Worm (Caenorhabditis elegans) whole organism, late embryonic: ENCODE measurements around the gene ace-1.
A peak's percentile ranks its signal among the peaks of the same experiment; 100 is the strongest.

ENCODE experiments used
- C08G9.2 ChIP-seq: sonication (generic microtip); optimal IDR thresholded peaks from 2 replicates; lab custom pipeline; 2016; ENCODE audit warnings: mild to moderate bottlenecking, missing genetic modification characterization, moderate library complexity, missing compliant biosample characterization
- K02D7.2 ChIP-seq: sonication (generic microtip); optimal IDR thresholded peaks from 2 replicates; lab custom pipeline; 2017; ENCODE audit warnings: mild to moderate bottlenecking, missing genetic modification characterization, missing compliant biosample characterization
- T23F11.4 ChIP-seq: fragments of 200-800 bp; sonication (Bioruptor generic); optimal IDR thresholded peaks from 2 replicates; lab custom pipeline; 2018; ENCODE audit warnings: mild to moderate bottlenecking, missing genetic modification characterization, missing compliant biosample characterization
- Y22D7AL.16 ChIP-seq: sonication (generic microtip); optimal IDR thresholded peaks from 2 replicates; lab custom pipeline; 2016; ENCODE audit warnings: missing genetic modification characterization, missing compliant biosample characterization
- ahr-1 ChIP-seq: sonication (generic microtip); optimal IDR thresholded peaks from 2 replicates; lab custom pipeline; 2016; ENCODE audit warnings: missing genetic modification characterization, missing compliant biosample characterization
- ama-1 ChIP-seq: fragments of 150-350 bp; optimal IDR thresholded peaks from 2 replicates; lab custom pipeline; 2014
- ceh-14 ChIP-seq: sonication (generic microtip); optimal IDR thresholded peaks from 2 replicates; lab custom pipeline; 2016; ENCODE audit warnings: missing genotype, missing genetic modification characterization, missing compliant biosample characterization
- ceh-31 ChIP-seq: sonication (generic microtip); optimal IDR thresholded peaks from 2 replicates; lab custom pipeline; 2016; ENCODE audit warnings: missing genetic modification characterization, missing compliant biosample characterization
- ceh-34 ChIP-seq: sonication (generic microtip); optimal IDR thresholded peaks from 2 replicates; lab custom pipeline; 2016; ENCODE audit warnings: mild to moderate bottlenecking, missing genetic modification characterization, missing compliant biosample characterization
- ceh-45 ChIP-seq: fragments of 200-800 bp; sonication (Bioruptor generic); IDR thresholded peaks from 2 replicates; pipeline ENCODE4 v1.3.6; 2022; ENCODE audit warnings: missing genetic modification reagents, missing genetic modification characterization, missing compliant biosample characterization
- che-1 ChIP-seq: sonication (generic microtip); optimal IDR thresholded peaks from 2 replicates; lab custom pipeline; 2016; ENCODE audit warnings: mild to moderate bottlenecking, missing genetic modification characterization, missing compliant biosample characterization
- elt-2 ChIP-seq: sonication (generic microtip); optimal IDR thresholded peaks from 2 replicates; lab custom pipeline; 2016; ENCODE audit warnings: missing genetic modification reagents, missing genetic modification characterization, missing compliant biosample characterization
- fax-1 ChIP-seq: sonication (generic microtip); optimal IDR thresholded peaks from 2 replicates; lab custom pipeline; 2016; ENCODE audit warnings: missing genotype, missing genetic modification characterization, missing compliant biosample characterization
- fkh-10 ChIP-seq: fragments of 150-350 bp; optimal IDR thresholded peaks from 2 replicates; lab custom pipeline; 2014; ENCODE audit warnings: missing biosample characterization, missing genetic modification reagents, missing genetic modification characterization
- hlh-13 ChIP-seq: fragments of 200-800 bp; sonication (Bioruptor generic); optimal IDR thresholded peaks from 2 replicates; lab custom pipeline; 2018; ENCODE audit warnings: mild to moderate bottlenecking, missing genetic modification characterization, missing compliant biosample characterization
- hlh-6 ChIP-seq: sonication (generic microtip); optimal IDR thresholded peaks from 2 replicates; lab custom pipeline; 2016; ENCODE audit warnings: missing genotype, missing genetic modification characterization, missing compliant biosample characterization
- hlh-8 ChIP-seq: sonication (generic microtip); optimal IDR thresholded peaks from 2 replicates; lab custom pipeline; 2016; ENCODE audit warnings: missing genotype, missing genetic modification characterization, missing compliant biosample characterization
- nfya-1 ChIP-seq: sonication (generic microtip); optimal IDR thresholded peaks from 2 replicates; lab custom pipeline; 2017; ENCODE audit warnings: missing genetic modification characterization, mild to moderate bottlenecking, missing compliant biosample characterization, antibody characterized with exemption, moderate library complexity
- nhr-11 ChIP-seq: fragments of 150-350 bp; optimal IDR thresholded peaks from 2 replicates; lab custom pipeline; 2014; ENCODE audit warnings: missing biosample characterization, missing genetic modification characterization
- npax-4 ChIP-seq: sonication (generic microtip); optimal IDR thresholded peaks from 2 replicates; lab custom pipeline; 2016; ENCODE audit warnings: missing genetic modification characterization, missing compliant biosample characterization
- odd-2 ChIP-seq: sonication (generic microtip); optimal IDR thresholded peaks from 2 replicates; lab custom pipeline; 2017; ENCODE audit warnings: antibody characterized with exemption, mild to moderate bottlenecking, missing genetic modification characterization, missing compliant biosample characterization
- pat-9 ChIP-seq: fragments of 200-800 bp; sonication (Bioruptor generic); optimal IDR thresholded peaks from 2 replicates; lab custom pipeline; 2018; ENCODE audit warnings: mild to moderate bottlenecking, missing genetic modification characterization, moderate library complexity, missing compliant biosample characterization
- sdc-2 ChIP-seq: sonication (generic microtip); optimal IDR thresholded peaks from 2 replicates; lab custom pipeline; 2016; ENCODE audit warnings: missing genotype, missing genetic modification characterization, missing compliant biosample characterization
- sox-4 ChIP-seq: sonication (generic microtip); optimal IDR thresholded peaks from 2 replicates; lab custom pipeline; 2017; ENCODE audit warnings: mild to moderate bottlenecking, missing genetic modification characterization, inconsistent platforms, missing compliant biosample characterization
- syd-9 ChIP-seq: sonication (generic microtip); optimal IDR thresholded peaks from 2 replicates; lab custom pipeline; 2016; ENCODE audit warnings: mild to moderate bottlenecking, missing genetic modification characterization, moderate library complexity, missing compliant biosample characterization
- tbx-7 ChIP-seq: sonication (generic microtip); optimal IDR thresholded peaks from 2 replicates; lab custom pipeline; 2016; ENCODE audit warnings: missing genotype, missing genetic modification characterization, missing compliant biosample characterization
- ztf-16 ChIP-seq: sonication (generic microtip); optimal IDR thresholded peaks from 2 replicates; lab custom pipeline; 2017; ENCODE audit warnings: missing genetic modification characterization, missing compliant biosample characterization

ace-1 gene

DNA sequence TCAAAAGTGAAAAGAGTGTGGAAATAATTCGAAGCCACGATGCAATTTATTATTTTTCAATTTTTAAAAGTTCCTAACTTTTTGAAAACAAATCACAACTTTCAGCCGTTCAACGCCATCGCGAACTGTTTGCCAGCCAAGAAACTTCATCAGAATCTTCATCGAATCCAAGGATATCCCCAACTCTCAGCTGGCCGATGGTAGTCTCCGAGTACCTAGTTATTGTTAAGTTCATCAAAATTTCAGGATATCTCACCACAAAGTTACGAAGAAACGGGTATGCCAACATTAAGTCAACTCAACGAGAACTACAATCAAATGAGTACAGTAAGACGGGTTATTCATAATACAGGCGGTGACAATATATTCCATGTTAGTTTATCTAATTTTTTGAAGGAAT is 10.8 kb upstream of the ace-1 start:
- TF ChIP-seq hlh-13 (GFP tag; lab: Kevin White, UChicago) (no peak), npax-4 (tag; lab: Kevin White, UChicago) (no peak), ahr-1 (tag; lab: Kevin White, UChicago) (no peak), elt-2 (tag; lab: Kevin White, UChicago) (no peak), T23F11.4 (GFP tag; lab: Kevin White, UChicago) (no peak), C08G9.2 (no peak), Y22D7AL.16 (no peak), che-1 (tag; lab: Kevin White, UChicago) (no peak), K02D7.2 (tag; lab: Kevin White, UChicago) (no peak), hlh-8 (no peak), nhr-11 (tag; lab: Kevin White, UChicago) (no peak)

DNA sequence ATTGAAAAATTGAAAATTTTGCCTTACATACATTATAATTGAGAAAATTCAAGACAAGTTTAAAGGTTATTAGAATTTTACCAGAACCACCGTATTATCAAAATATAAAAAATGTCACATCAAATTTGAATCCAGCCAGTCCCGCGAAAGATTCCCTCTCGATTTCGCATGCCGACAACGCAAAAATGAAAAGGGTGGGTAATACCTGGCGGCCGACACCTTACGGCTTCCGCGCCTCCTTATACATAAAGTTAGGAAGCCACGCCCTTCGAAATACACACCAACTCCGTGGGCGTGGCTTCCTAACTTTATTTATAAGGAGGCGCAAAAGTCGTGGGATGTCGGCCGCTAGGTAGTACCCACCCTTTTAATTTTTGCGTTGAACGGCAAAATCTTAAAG is 9.6 kb upstream of the ace-1 start:
- TF ChIP-seq che-1 (tag; lab: Kevin White, UChicago) (no peak), pat-9 (tag; lab: Kevin White, UChicago) (no peak), sox-4 (tag; lab: Kevin White, UChicago) (no peak), ceh-14 (tag; lab: Kevin White, UChicago) (no peak), syd-9 (tag; lab: Kevin White, UChicago) (no peak), hlh-13 (GFP tag; lab: Kevin White, UChicago) (no peak), nfya-1 (tag; lab: Kevin White, UChicago) (no peak), odd-2 (tag; lab: Kevin White, UChicago) (no peak), ceh-31 (no peak), ceh-45 (GFP tag; lab: Robert Waterston, UW) (no peak), ama-1 (lab: Kevin White, UChicago) (no peak)

DNA sequence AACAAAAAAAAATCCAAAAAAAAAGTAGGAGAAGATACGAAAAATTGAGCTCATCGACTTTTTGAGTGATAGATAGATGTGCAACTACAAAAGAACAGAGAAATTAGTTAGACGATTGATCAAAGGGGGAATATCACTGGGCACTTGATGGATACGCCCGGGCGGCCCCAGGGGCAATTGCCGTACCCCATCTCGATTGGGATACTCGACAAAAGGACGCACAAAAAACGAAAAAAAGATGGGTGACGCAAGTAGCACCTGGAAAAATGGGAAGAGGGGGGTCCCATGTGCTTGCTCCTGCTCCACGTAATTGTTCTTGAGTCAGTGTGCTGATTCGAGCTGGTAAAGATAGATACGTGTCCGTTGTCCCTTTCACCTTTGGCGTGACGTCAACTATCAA is 6.1 kb upstream of the ace-1 start:
- TF ChIP-seq hlh-6 (tag; lab: Kevin White, UChicago) (no peak), npax-4 (tag; lab: Kevin White, UChicago) (no peak), fkh-10 (GFP tag; lab: Kevin White, UChicago) (peak; percentile 1)

DNA sequence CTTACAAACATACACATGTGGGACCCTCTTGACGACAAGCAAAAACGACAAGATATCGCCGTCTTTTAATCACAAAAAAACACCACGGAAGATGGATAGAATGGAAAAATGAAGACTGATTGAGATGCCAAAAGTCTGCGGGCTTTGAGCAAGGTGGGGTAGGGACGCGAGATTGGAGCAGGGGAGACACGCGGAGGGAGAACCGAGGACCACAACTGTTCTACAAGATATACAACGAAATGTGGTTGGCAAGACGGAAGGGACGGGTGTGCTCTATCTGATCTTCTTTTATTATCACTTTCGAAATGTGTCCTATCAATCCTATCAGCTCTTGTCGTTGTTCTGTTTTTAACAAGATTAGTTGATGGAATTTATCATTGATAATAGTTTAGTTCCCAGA is 3.5 kb upstream of the ace-1 start:
- TF ChIP-seq fkh-10 (GFP tag; lab: Kevin White, UChicago), result peak; percentile 41
- TF ChIP-seq ztf-16 (tag; lab: Kevin White, UChicago), result no peak
- peak; percentile 4 for TF ChIP-seq sdc-2 (tag; lab: Kevin White, UChicago)
- TF ChIP-seq, all 69 proteins: peak for 2

DNA sequence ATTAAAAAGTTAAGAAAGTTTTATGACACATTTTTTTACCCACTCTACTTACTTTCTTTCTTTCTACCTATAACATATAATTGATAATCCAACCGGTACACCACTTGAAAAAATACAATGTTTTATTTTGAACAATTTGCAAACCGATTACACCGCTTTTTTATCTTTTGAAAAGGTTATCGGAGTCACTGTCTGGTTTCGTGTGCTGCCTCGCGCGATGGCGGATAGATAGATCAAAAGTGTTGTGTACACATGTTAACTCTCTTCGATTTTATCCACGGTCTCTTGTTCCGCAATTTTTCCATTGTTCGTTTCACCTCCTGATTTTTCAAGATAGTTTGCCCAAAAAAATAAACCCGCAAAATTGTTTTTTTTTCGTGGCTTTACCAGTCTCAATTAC is 585 bp upstream of the ace-1 start:
- TF ChIP-seq fkh-10 (GFP tag; lab: Kevin White, UChicago) (peak; percentile 50), tbx-7 (tag; lab: Kevin White, UChicago) (no peak)

DNA sequence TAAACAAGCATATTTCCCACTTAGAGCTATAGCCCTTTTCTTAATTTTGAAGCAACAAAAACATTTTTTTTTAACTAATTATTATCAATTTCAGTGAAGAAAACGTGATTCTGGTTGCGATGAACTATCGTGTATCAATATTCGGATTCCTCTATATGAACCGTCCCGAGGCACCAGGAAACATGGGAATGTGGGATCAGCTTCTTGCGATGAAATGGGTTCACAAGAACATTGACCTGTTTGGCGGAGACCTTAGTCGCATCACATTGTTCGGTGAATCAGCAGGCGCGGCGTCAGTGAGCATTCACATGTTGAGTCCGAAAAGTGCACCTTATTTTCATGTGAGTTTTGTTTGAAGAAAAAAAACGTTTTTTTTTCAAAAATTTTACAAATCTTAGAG is 1.9 kb downstream of the ace-1 start:
- TF ChIP-seq fax-1 (tag; lab: Kevin White, UChicago) (no peak), fkh-10 (GFP tag; lab: Kevin White, UChicago) (peak; percentile 92)

DNA sequence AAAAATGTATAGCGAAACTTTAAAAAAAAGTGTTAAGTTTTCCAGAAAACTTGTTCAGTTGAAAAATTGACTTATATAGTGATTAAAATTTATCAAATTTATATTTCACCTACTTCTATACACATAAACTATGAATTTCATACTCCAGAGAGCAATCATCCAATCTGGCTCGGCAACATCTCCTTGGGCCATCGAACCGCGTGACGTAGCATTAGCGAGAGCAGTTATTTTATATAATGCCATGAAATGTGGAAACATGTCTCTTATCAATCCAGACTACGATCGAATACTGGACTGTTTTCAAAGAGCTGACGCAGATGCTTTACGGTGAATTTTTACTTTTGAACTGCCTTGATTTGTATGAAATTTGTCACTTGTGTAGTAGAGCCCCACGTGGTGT is 2.4 kb downstream of the ace-1 start:
- TF ChIP-seq ahr-1 (tag; lab: Kevin White, UChicago) (no peak), ceh-34 (tag; lab: Kevin White, UChicago) (no peak), hlh-6 (tag; lab: Kevin White, UChicago) (no peak), hlh-8 (no peak), nhr-11 (tag; lab: Kevin White, UChicago) (no peak), fkh-10 (GFP tag; lab: Kevin White, UChicago) (peak; percentile 78)
